Worm (Caenorhabditis elegans) whole organism, late embryonic: ENCODE measurements around the gene gsnl-1.

Experiments
- T23F11.4 ChIP-seq: fragments of 200-800 bp; sonication (Bioruptor generic); optimal IDR thresholded peaks from 2 replicates; lab custom pipeline; 2018; ENCODE audit warnings: mild to moderate bottlenecking, missing genetic modification characterization, missing compliant biosample characterization
- ama-1 ChIP-seq: fragments of 150-350 bp; optimal IDR thresholded peaks from 2 replicates; lab custom pipeline; 2014
- dmd-4 ChIP-seq: sonication (generic microtip); optimal IDR thresholded peaks from 2 replicates; lab custom pipeline; 2016; ENCODE audit warnings: borderline replicate concordance, missing genetic modification characterization, missing compliant biosample characterization
- fkh-10 ChIP-seq: fragments of 150-350 bp; optimal IDR thresholded peaks from 2 replicates; lab custom pipeline; 2014; ENCODE audit warnings: missing biosample characterization, missing genetic modification reagents, missing genetic modification characterization
- nfya-1 ChIP-seq: sonication (generic microtip); optimal IDR thresholded peaks from 2 replicates; lab custom pipeline; 2017; ENCODE audit warnings: missing genetic modification characterization, mild to moderate bottlenecking, missing compliant biosample characterization, antibody characterized with exemption, moderate library complexity
- sox-4 ChIP-seq: sonication (generic microtip); optimal IDR thresholded peaks from 2 replicates; lab custom pipeline; 2017; ENCODE audit warnings: mild to moderate bottlenecking, missing genetic modification characterization, inconsistent platforms, missing compliant biosample characterization
- unc-3 ChIP-seq, 2 experiments: fragments of 200-800 bp in 1 of 2; sonication (Bioruptor generic) in 1 of 2; sonication (generic microtip) in 1 of 2; conservative IDR thresholded peaks in 1 of 2; optimal IDR thresholded peaks in 1 of 2; 2 replicates each; pipeline versions ENCODE4 v1.3.6 to Lab custom; 2016 to 2022; ENCODE audit warnings: missing compliant biosample characterization in 2 of 2, missing genetic modification characterization in 2 of 2, missing genetic modification reagents in 1 of 2
- zip-5 ChIP-seq: sonication (generic microtip); optimal IDR thresholded peaks from 2 replicates; lab custom pipeline; 2016; ENCODE audit warnings: missing genetic modification characterization, missing compliant biosample characterization

DNA sequence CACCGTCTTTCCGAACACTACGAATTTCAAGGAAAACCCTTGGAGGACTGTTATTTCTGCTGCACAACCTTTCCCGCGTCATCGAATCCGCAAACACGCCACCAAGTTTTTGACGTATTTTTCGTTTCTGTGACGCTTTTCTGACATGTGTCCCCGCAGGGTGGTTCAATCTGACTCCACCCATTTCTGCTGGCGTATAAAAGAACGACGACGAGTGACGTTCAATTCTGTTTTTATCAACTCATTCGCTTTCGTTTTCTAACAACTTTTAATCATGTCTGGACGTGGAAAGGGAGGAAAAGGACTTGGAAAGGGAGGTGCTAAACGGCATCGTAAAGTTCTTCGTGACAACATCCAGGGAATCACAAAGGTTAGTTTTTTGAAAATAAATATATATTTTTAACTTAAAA lies 50.0 kb downstream of the gsnl-1 start, which contains the start of gene his-37:
- TF ChIP-seq ama-1 (lab: Kevin White, UChicago): no peak
- TF ChIP-seq T23F11.4: peak; percentile 38
- TF ChIP-seq zip-5 (tag; lab: Kevin White, UChicago): no peak
- no peak for TF ChIP-seq unc-3 (GFP tag; conservative IDR thresholded peaks at IDR 0.05; lab: Robert Waterston, UW)
- TF ChIP-seq unc-3 (tag; optimal IDR thresholded peaks at IDR 0.05; lab: Kevin White, UChicago): peak; percentile 65
- TF ChIP-seq dmd-4 (tag; lab: Kevin White, UChicago): peak; percentile 11
- TF ChIP-seq sox-4: no peak
- peak; percentile 50 for TF ChIP-seq fkh-10 (GFP tag; lab: Kevin White, UChicago)
- TF ChIP-seq nfya-1 (tag; lab: Kevin White, UChicago): peak; percentile 93
